ENCODE assay signal across 5 worm cellular contexts in genomic region chrIV:10811388-10811787, ce11.
A peak's percentile ranks its signal among the peaks of the same experiment; 100 is the strongest.
TF ChIP-seq lines count a peak whose summit lies in the region.

No protein-coding gene starts in this region.

TF ChIP-seq in whole organism, L1 larva, 84 proteins besides CTCF, POLR2A, EP300 and RAD21:
- TF ChIP-seq skn-1 (tag; optimal IDR thresholded peaks at IDR 0.05; lab: Kevin White, UChicago) (no peak), F16B12.6 (tag; optimal IDR thresholded peaks at IDR 0.05; lab: Kevin White, UChicago) (no peak), dsc-1 (tag; optimal IDR thresholded peaks at IDR 0.05; lab: Kevin White, UChicago) (peak; percentile 76)

TF ChIP-seq in whole organism, L3 larva, 47 proteins besides CTCF, POLR2A, EP300 and RAD21:
- TF ChIP-seq aly-2 (tag; optimal IDR thresholded peaks at IDR 0.05; lab: Kevin White, UChicago): no peak
- TF ChIP-seq tbx-2 (tag; optimal IDR thresholded peaks at IDR 0.05; lab: Kevin White, UChicago): no peak
- no peak for TF ChIP-seq fkh-2 (tag; optimal IDR thresholded peaks at IDR 0.05; lab: Kevin White, UChicago)
- TF ChIP-seq ZK546.5 (tag; optimal IDR thresholded peaks at IDR 0.05; lab: Kevin White, UChicago): no peak
- TF ChIP-seq fkh-10 (GFP tag; optimal IDR thresholded peaks at IDR 0.05; lab: Kevin White, UChicago): no peak
- peak; percentile 5 for TF ChIP-seq pha-4 (tag; optimal IDR thresholded peaks at IDR 0.05; lab: Kevin White, UChicago)

TF ChIP-seq in whole organism, L4 larva, 104 proteins besides CTCF, POLR2A, EP300 and RAD21:
- no peak for TF ChIP-seq nhr-25 (tag; optimal IDR thresholded peaks at IDR 0.05; lab: Kevin White, UChicago; ENCODE audit: borderline replicate concordance, insufficient read depth)
- no peak for TF ChIP-seq lin-13 (GFP tag; optimal IDR thresholded peaks at IDR 0.05; lab: Kevin White, UChicago)
- TF ChIP-seq F49E8.2 (tag; optimal IDR thresholded peaks at IDR 0.05; lab: Kevin White, UChicago; ENCODE audit: borderline replicate concordance): no peak
- TF ChIP-seq vab-7 (GFP tag; IDR thresholded peaks at IDR 0.05; lab: Robert Waterston, UW): no peak
- TF ChIP-seq lim-7 (GFP tag; IDR thresholded peaks at IDR 0.05; lab: Robert Waterston, UW): no peak
- TF ChIP-seq hlh-11 (tag; optimal IDR thresholded peaks at IDR 0.05; lab: Kevin White, UChicago): peak; percentile 7
- TF ChIP-seq zip-2 (tag; optimal IDR thresholded peaks at IDR 0.05; lab: Kevin White, UChicago): no peak
- TF ChIP-seq dmd-6 (GFP tag; IDR thresholded peaks at IDR 0.05; lab: Robert Waterston, UW): no peak
- TF ChIP-seq zfp-3 (GFP tag; conservative IDR thresholded peaks at IDR 0.05; lab: Robert Waterston, UW): no peak
- TF ChIP-seq set-16 (GFP tag; IDR thresholded peaks at IDR 0.05; lab: Robert Waterston, UW): peak; percentile 21; the same call in 1 of the 2 replicates
- 0 out of 2 replicates have a peak, but pooled peaks have one; percentile 12 for TF ChIP-seq lin-38 (GFP tag; IDR thresholded peaks at IDR 0.05; lab: Robert Waterston, UW)
- no peak for TF ChIP-seq lin-29 (GFP tag; IDR thresholded peaks at IDR 0.05; lab: Robert Waterston, UW)
- no peak for TF ChIP-seq snpc-4 (tag; optimal IDR thresholded peaks at IDR 0.05; lab: Kevin White, UChicago)
- no peak for TF ChIP-seq mes-2 (tag; optimal IDR thresholded peaks at IDR 0.05; lab: Kevin White, UChicago; ENCODE audit: poor library complexity, severe bottlenecking)
- TF ChIP-seq php-3 (GFP tag; IDR thresholded peaks at IDR 0.05; lab: Robert Waterston, UW): no peak
- peak; percentile 64 for TF ChIP-seq madf-9 (GFP tag; conservative IDR thresholded peaks at IDR 0.05; lab: Robert Waterston, UW)
- TF ChIP-seq fkh-10 (GFP tag; optimal IDR thresholded peaks at IDR 0.05; lab: Kevin White, UChicago): no peak
- no peak for TF ChIP-seq nhr-102 (tag; optimal IDR thresholded peaks at IDR 0.05; lab: Kevin White, UChicago)
- TF ChIP-seq aha-1 (tag; lab: Kevin White, UChicago): peak; percentile 76

TF ChIP-seq in whole organism, late embryonic, 69 proteins besides CTCF, POLR2A, EP300 and RAD21:
- TF ChIP-seq ceh-34 (tag; optimal IDR thresholded peaks at IDR 0.05; lab: Kevin White, UChicago) (peak; percentile 45), odd-2 (tag; optimal IDR thresholded peaks at IDR 0.05; lab: Kevin White, UChicago) (no peak), rnt-1 (tag; optimal IDR thresholded peaks at IDR 0.05; lab: Kevin White, UChicago) (peak; percentile 1), ets-4 (tag; optimal IDR thresholded peaks at IDR 0.05; lab: Kevin White, UChicago) (peak; percentile 61), pag-3 (tag; optimal IDR thresholded peaks at IDR 0.05; lab: Kevin White, UChicago; ENCODE audit: borderline replicate concordance) (no peak), tbx-2 (tag; optimal IDR thresholded peaks at IDR 0.05; lab: Kevin White, UChicago) (peak; percentile 10), hlh-8 (tag; optimal IDR thresholded peaks at IDR 0.05; lab: Kevin White, UChicago) (peak; percentile 21)

TF ChIP-seq in whole organism, mixed stage, embryonic, 35 proteins besides CTCF, POLR2A, EP300 and RAD21:
- TF ChIP-seq pha-4 (tag; optimal IDR thresholded peaks at IDR 0.05; lab: Kevin White, UChicago) (peak; percentile 85), nhr-28 (tag; optimal IDR thresholded peaks at IDR 0.05; lab: Kevin White, UChicago) (no peak)

Comparison
In these comparisons a context has a peak if more than half of its experiments do, and no peak if none do; other contexts are left out.
1. Of the 29 proteins assayed by ChIP-seq in both whole organism, L4 larva and whole organism, L1 larva: peak only in whole organism, L4 larva: aha-1; only in whole organism, L1 larva: none; in both: none; in neither: 28.